Fruit fly (Drosophila melanogaster): ENCODE measurements around the gene CG10096.

CG10096 gene

DNA sequence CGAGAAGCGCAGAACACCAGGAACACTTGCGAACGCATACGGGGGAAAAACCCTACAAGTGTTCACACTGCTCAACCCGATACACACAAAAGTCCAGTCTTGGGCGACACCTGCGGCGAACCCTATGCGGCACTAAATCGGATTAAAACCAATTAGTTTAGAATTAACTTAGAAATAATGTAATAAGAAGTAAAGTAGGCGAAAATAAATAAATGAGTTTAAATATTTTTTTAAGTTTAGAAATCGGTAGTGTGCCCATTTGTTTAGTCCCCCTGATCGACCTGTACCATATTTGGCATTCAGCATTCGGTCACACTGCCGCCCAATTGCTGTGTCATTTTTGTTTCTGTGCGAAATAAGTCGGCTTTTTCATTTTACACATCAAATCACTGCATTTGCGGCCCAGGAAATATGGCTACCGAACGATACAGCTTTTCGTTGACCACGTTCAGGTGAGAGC lies 35.3 kb upstream of the CG10096 start, which contains the start of gene Prosalpha2 (continued):
- TF ChIP-seq knrl (GFP tag; IDR thresholded peaks at IDR 0.05; ENCODE audit: partially characterized antibody) = no peak
- peak; percentile 19 for TF ChIP-seq Sry-β (GFP tag; optimal IDR thresholded peaks at IDR 0.05)
- TF ChIP-seq wdn (GFP tag; IDR thresholded peaks at IDR 0.05) = no peak
- TF ChIP-seq CG6854 (GFP tag; optimal IDR thresholded peaks at IDR 0.05) = no peak
- TF ChIP-seq dati (GFP tag; IDR thresholded peaks at IDR 0.05) = no peak
- no peak for TF ChIP-seq maf-S (GFP tag; optimal IDR thresholded peaks at IDR 0.05)
- TF ChIP-seq zf30C (GFP tag; optimal IDR thresholded peaks at IDR 0.05) = peak; percentile 19
- no peak for TF ChIP-seq dimm (GFP tag; IDR thresholded peaks at IDR 0.05)
- no peak for TF ChIP-seq Awh (GFP tag; IDR thresholded peaks at IDR 0.05)
- TF ChIP-seq CG7928 (GFP tag; optimal IDR thresholded peaks at IDR 0.05) = no peak
- TF ChIP-seq CG13296 (GFP tag; optimal IDR thresholded peaks at IDR 0.05) = no peak
- no peak for TF ChIP-seq amos (GFP tag; IDR thresholded peaks at IDR 0.05; ENCODE audit: partially characterized antibody)
- TF ChIP-seq Dref (GFP tag; IDR thresholded peaks at IDR 0.05) = peak; percentile 25; the same call in 1 of the 2 replicates
- no peak for TF ChIP-seq CG13624 (GFP tag; optimal IDR thresholded peaks at IDR 0.05)
- peak; percentile 20 for TF ChIP-seq CG13424 (tag; optimal IDR thresholded peaks at IDR 0.05)
- TF ChIP-seq jigr1 (GFP tag; IDR thresholded peaks at IDR 0.05) = no peak; the same call in 2 of the 3 replicates
- TF ChIP-seq CG32532 (GFP tag; IDR thresholded peaks at IDR 0.05) = peak; percentile 30; the same call in 1 of the 2 replicates
- TF ChIP-seq bigmax (GFP tag; optimal IDR thresholded peaks at IDR 0.05) = no peak
- peak; percentile 52 for TF ChIP-seq CG2120 (GFP tag; optimal IDR thresholded peaks at IDR 0.05)
- no peak for TF ChIP-seq ttk (GFP tag; IDR thresholded peaks at IDR 0.05)
- no peak for TF ChIP-seq Ets65A (GFP tag)
- TF ChIP-seq CG15073 (GFP tag; optimal IDR thresholded peaks at IDR 0.05) = no peak
- no peak for TF ChIP-seq CG11456 (GFP tag; IDR thresholded peaks at IDR 0.05)
- TF ChIP-seq chinmo (GFP tag; IDR thresholded peaks at IDR 0.05; ENCODE audit: partially characterized antibody) = no peak
- TF ChIP-seq HmgZ (tag; optimal IDR thresholded peaks at IDR 0.05) = peak; percentile 13
- TF ChIP-seq Myb (GFP tag; optimal IDR thresholded peaks at IDR 0.05) = peak; percentile 20
- TF ChIP-seq YL-1 (GFP tag; optimal IDR thresholded peaks at IDR 0.05) = peak; percentile 53
- TF ChIP-seq grau (tag; optimal IDR thresholded peaks at IDR 0.05) = peak; percentile 18
- TF ChIP-seq sna (GFP tag; IDR thresholded peaks at IDR 0.05; ENCODE audit: partially characterized antibody) = no peak
- TF ChIP-seq CG14667 (GFP tag; IDR thresholded peaks at IDR 0.05) = no peak
- peak; percentile 55 for TF ChIP-seq Dp (GFP tag; optimal IDR thresholded peaks at IDR 0.05)
- TF ChIP-seq NFAT (GFP tag; IDR thresholded peaks at IDR 0.05) = no peak
- peak; percentile 64 for TF ChIP-seq CG17802 (tag; optimal IDR thresholded peaks at IDR 0.05)
- TF ChIP-seq Sin3A (optimal IDR thresholded peaks at IDR 0.05) = peak; percentile 66
- TF ChIP-seq zfh2 (GFP tag; optimal IDR thresholded peaks at IDR 0.05) = no peak
- no peak for TF ChIP-seq CG7839 (tag; optimal IDR thresholded peaks at IDR 0.05)
- peak; percentile 57 for TF ChIP-seq CG4617 (GFP tag; optimal IDR thresholded peaks at IDR 0.05; ENCODE audit: borderline replicate concordance)
- no peak for TF ChIP-seq CG15269 (tag; optimal IDR thresholded peaks at IDR 0.05)
- no peak for TF ChIP-seq br (optimal IDR thresholded peaks at IDR 0.05)
- no peak for TF ChIP-seq crol (GFP tag; IDR thresholded peaks at IDR 0.05)
- TF ChIP-seq CG1832 (GFP tag; optimal IDR thresholded peaks at IDR 0.05) = no peak
- TF ChIP-seq Lim3 (GFP tag; IDR thresholded peaks at IDR 0.05) = no peak
- peak; percentile 40 for TF ChIP-seq sug (tag; optimal IDR thresholded peaks at IDR 0.05)
- no peak for TF ChIP-seq tgo (GFP tag; IDR thresholded peaks at IDR 0.05)
- peak; percentile 41 for TF ChIP-seq stwl (tag; optimal IDR thresholded peaks at IDR 0.05)
- no peak for TF ChIP-seq cas (GFP tag; IDR thresholded peaks at IDR 0.05)
- TF ChIP-seq Deaf1 (tag; optimal IDR thresholded peaks at IDR 0.05) = no peak
- TF ChIP-seq tll (GFP tag; optimal IDR thresholded peaks at IDR 0.05) = no peak
- TF ChIP-seq CG10267 (tag; optimal IDR thresholded peaks at IDR 0.05) = peak; percentile 45
- TF ChIP-seq onecut (GFP tag; IDR thresholded peaks at IDR 0.05) = no peak
- peak; percentile 5 for TF ChIP-seq CG33213 (GFP tag; optimal IDR thresholded peaks at IDR 0.05)
- no peak for TF ChIP-seq CG11723 (GFP tag; optimal IDR thresholded peaks at IDR 0.05)
